Worm (Caenorhabditis elegans): ENCODE results near the gene trmt-10C.2.

The trmt-10C.2 gene

DNA sequence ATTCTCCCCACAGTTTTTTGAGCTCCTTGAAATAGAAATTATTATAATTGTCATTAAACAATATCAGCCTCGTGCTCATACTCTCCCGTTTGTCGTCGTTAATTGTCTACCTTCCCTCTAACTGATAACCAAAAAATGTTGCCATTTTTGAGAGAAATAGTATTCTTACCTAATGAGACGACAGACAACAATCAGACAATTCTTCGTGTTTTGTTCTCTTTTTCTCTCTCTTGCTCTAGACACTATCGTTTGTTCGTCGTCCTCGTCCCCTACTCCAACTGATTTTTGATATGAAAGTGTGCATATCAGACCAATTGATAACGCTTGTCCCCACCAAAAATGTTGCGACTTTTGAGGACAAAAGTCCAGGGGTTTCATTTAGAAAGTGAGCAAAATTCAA is 15.5 kb downstream of the trmt-10C.2 start (continued):
- TF ChIP-seq set-16 (GFP tag; IDR thresholded peaks at IDR 0.05) (no peak), nhr-102 (tag; optimal IDR thresholded peaks at IDR 0.05) (no peak), mes-2 (tag; optimal IDR thresholded peaks at IDR 0.05; ENCODE audit: poor library complexity, severe bottlenecking) (peak; percentile 2), dmd-8 (GFP tag; IDR thresholded peaks at IDR 0.05) (no peak), mdl-1 (tag; optimal IDR thresholded peaks at IDR 0.05) (peak in 1 of 2 experiments; percentile 66), zfp-3 (GFP tag; conservative IDR thresholded peaks at IDR 0.05) (no peak), F49E8.2 (tag; optimal IDR thresholded peaks at IDR 0.05; ENCODE audit: borderline replicate concordance) (no peak), dve-1 (tag; optimal IDR thresholded peaks at IDR 0.05; ENCODE audit: insufficient read depth) (peak; percentile 88), ceh-62 (tag; optimal IDR thresholded peaks at IDR 0.05) (no peak), ceh-32 (tag; optimal IDR thresholded peaks at IDR 0.05; ENCODE audit: poor library complexity) (no peak), lim-7 (GFP tag; IDR thresholded peaks at IDR 0.05) (no peak), daf-16 (GFP tag; optimal IDR thresholded peaks at IDR 0.05) (peak in 1 of 2 experiments; percentile 15), daf-16 (tag; optimal IDR thresholded peaks at IDR 0.05) (peak; percentile 80), Y105C5A.15 (GFP tag; IDR thresholded peaks at IDR 0.05) (no peak), R02D3.7 (tag; optimal IDR thresholded peaks at IDR 0.05) (no peak), skn-1 (tag; optimal IDR thresholded peaks at IDR 0.05) (no peak), zip-11 (GFP tag; IDR thresholded peaks at IDR 0.05) (no peak), zag-1 (tag; optimal IDR thresholded peaks at IDR 0.05) (no peak), ceh-28 (tag; optimal IDR thresholded peaks at IDR 0.05) (no peak), ceh-82 (tag; optimal IDR thresholded peaks at IDR 0.05) (no peak), sdz-12 (GFP tag; optimal IDR thresholded peaks at IDR 0.05) (no peak), madf-9 (GFP tag; conservative IDR thresholded peaks at IDR 0.05) (no peak), Y48G9A.11 (GFP tag; IDR thresholded peaks at IDR 0.05) (no peak), fkh-10 (GFP tag; optimal IDR thresholded peaks at IDR 0.05) (no peak), ZK337.2 (GFP tag; IDR thresholded peaks at IDR 0.05) (no peak), tra-1 (GFP tag; IDR thresholded peaks at IDR 0.05) (no peak), nhr-48 (tag; optimal IDR thresholded peaks at IDR 0.05) (peak; percentile 50)

DNA sequence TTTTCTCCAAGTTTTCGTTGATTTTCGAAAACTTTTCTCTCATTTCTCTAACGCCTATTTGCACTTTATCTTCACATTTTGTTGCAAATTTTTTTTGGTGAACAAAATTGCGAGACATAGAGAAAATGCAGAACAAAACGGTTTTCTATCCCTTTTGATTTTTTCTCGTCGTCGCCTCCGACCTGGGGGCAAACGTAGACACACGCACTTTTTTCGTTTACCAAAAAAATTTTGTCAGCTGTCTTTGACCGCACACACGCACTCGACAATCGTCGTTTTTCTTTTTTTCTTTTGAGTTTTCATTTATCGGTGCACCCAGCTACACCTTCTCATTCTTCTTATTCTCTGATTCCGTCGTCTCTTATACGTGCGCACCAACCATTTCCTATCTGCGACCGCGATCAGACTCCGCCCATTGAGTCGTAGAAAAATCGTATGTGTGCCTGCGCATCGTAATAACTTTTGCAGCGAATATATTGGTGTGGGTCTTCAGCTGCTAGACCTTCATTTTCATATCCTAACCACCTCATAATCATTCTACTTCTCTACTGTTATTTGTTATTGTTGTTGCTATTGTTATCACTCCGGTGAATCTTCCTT is 16.3 kb downstream of the trmt-10C.2 start:
- TF ChIP-seq hmg-1.1 (GFP tag; IDR thresholded peaks at IDR 0.05) (0 out of 2 replicates have a peak, but pooled peaks have one; percentile 14), hlh-11 (tag; optimal IDR thresholded peaks at IDR 0.05) (peak; percentile 71), mep-1 (tag; optimal IDR thresholded peaks at IDR 0.05) (peak; percentile 22), mdl-1 (tag; optimal IDR thresholded peaks at IDR 0.05) (peak in 1 of 2 experiments; percentile 43), attf-4 (tag; optimal IDR thresholded peaks at IDR 0.05) (no peak), ctbp-1 (GFP tag; IDR thresholded peaks at IDR 0.05) (0 out of 2 replicates have a peak, but pooled peaks have one; percentile 10), lin-38 (GFP tag; IDR thresholded peaks at IDR 0.05) (0 out of 2 replicates have a peak, but pooled peaks have one; percentile 12), ceh-20 (GFP tag; IDR thresholded peaks at IDR 0.05) (0 out of 2 replicates have a peak, but pooled peaks have one; percentile 16), hlh-30 (tag; optimal IDR thresholded peaks at IDR 0.05; ENCODE audit: insufficient read depth) (peak; percentile 69), mxl-3 (GFP tag; optimal IDR thresholded peaks at IDR 0.05) (peak; percentile 38), nhr-25 (tag; optimal IDR thresholded peaks at IDR 0.05; ENCODE audit: borderline replicate concordance, insufficient read depth) (peak; percentile 25), nhr-11 (tag; optimal IDR thresholded peaks at IDR 0.05) (peak; percentile 28), tra-1 (GFP tag; IDR thresholded peaks at IDR 0.05) (peak; percentile 60; the same call in 1 of the 2 replicates), daf-19 (GFP tag; conservative IDR thresholded peaks at IDR 0.05) (0 out of 2 replicates have a peak, but pooled peaks have one; percentile 25), nhr-28 (tag; optimal IDR thresholded peaks at IDR 0.05) (peak; percentile 77), dve-1 (tag; optimal IDR thresholded peaks at IDR 0.05; ENCODE audit: insufficient read depth) (peak; percentile 20), nhr-48 (tag; optimal IDR thresholded peaks at IDR 0.05) (peak; percentile 74), arid-1 (GFP tag; conservative IDR thresholded peaks at IDR 0.05) (no peak), unc-39 (tag; optimal IDR thresholded peaks at IDR 0.05) (no peak), lir-3 (tag; optimal IDR thresholded peaks at IDR 0.05) (no peak), lsy-2 (tag; optimal IDR thresholded peaks at IDR 0.05) (peak in 1 of 2 experiments; percentile 39), unc-62 (GFP tag; optimal IDR thresholded peaks at IDR 0.05 in 1 of 2) (peak in 1 of 2 experiments; percentile 99), unc-62 (tag; optimal IDR thresholded peaks at IDR 0.05) (no peak), nhr-102 (tag; optimal IDR thresholded peaks at IDR 0.05) (peak; percentile 11), dmd-6 (GFP tag; IDR thresholded peaks at IDR 0.05) (peak; percentile 77), mdt-29 (GFP tag; IDR thresholded peaks at IDR 0.05) (no peak), dpl-1 (GFP tag; optimal IDR thresholded peaks at IDR 0.05) (no peak)

All from whole organism, L4 larva.